Fruit fly (Drosophila melanogaster): ENCODE results near the gene Grx1.
A peak's percentile ranks its signal among the peaks of the same experiment; 100 is the strongest.

Grx1 gene

DNA sequence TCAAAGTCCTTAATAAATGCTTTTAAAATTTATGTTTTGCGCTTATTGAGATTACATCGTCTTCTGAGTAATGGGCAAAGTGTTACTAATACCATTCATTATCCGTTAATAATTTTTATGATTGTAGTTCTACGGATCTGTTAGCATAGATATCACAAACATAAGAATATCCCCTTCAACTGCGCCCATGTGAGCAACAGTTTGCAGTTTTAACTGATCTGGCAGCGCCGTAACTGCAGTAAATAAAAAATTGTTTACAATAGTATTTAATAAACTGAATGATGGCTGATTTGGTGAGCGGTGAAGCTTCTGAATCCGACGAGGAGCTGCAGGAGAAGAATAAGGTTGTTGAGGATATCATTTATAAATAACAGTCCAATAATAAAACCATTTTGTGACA lies 997 bp downstream of the Grx1 start, which contains the start of gene Blos3 (continued):
- TF ChIP-seq sima (GFP tag; optimal IDR thresholded peaks at IDR 0.05) (peak; percentile 11), NC2β (GFP tag; optimal IDR thresholded peaks at IDR 0.05) (peak; percentile 68), fd102C (GFP tag; optimal IDR thresholded peaks at IDR 0.05) (no peak), D19B (GFP tag; optimal IDR thresholded peaks at IDR 0.05) (no peak), CG8089 (GFP tag; optimal IDR thresholded peaks at IDR 0.05) (peak; percentile 30), MBD-R2 (GFP tag; IDR thresholded peaks at IDR 0.05) (peak; percentile 61), CG2202 (tag; optimal IDR thresholded peaks at IDR 0.05) (peak; percentile 8), CG12236 (GFP tag; optimal IDR thresholded peaks at IDR 0.05) (no peak), Sry-β (GFP tag; optimal IDR thresholded peaks at IDR 0.05) (no peak), Aef1 (GFP tag; IDR thresholded peaks at IDR 0.05) (peak; percentile 20; the same call in 1 of the 3 replicates), Dip3 (GFP tag; optimal IDR thresholded peaks at IDR 0.05) (peak; percentile 11), Asciz (GFP tag; optimal IDR thresholded peaks at IDR 0.05) (peak; percentile 15), sens-2 (GFP tag; IDR thresholded peaks at IDR 0.05) (no peak), CG7271 (tag; optimal IDR thresholded peaks at IDR 0.05) (no peak), MESR4 (GFP tag; optimal IDR thresholded peaks at IDR 0.05) (peak; percentile 52), crp (GFP tag; optimal IDR thresholded peaks at IDR 0.05) (peak in 1 of 2 experiments; percentile 35), kni (GFP tag; optimal IDR thresholded peaks at IDR 0.05) (no peak), cato (GFP tag; optimal IDR thresholded peaks at IDR 0.05; ENCODE audit: borderline replicate concordance) (peak; percentile 2), CG9932 (GFP tag; IDR thresholded peaks at IDR 0.05) (0 out of 2 replicates have a peak, but pooled peaks have one; percentile 41), ERR (GFP tag; optimal IDR thresholded peaks at IDR 0.05) (no peak), CG14710 (tag; optimal IDR thresholded peaks at IDR 0.05) (peak; percentile 34), CG15601 (tag; optimal IDR thresholded peaks at IDR 0.05) (peak; percentile 6), CG12659 (GFP tag; optimal IDR thresholded peaks at IDR 0.05) (peak; percentile 32), en (GFP tag; optimal IDR thresholded peaks at IDR 0.05) (no peak), hth (optimal IDR thresholded peaks at IDR 0.05) (no peak), Dad (GFP tag; optimal IDR thresholded peaks at IDR 0.05) (peak; percentile 15), hkb (optimal IDR thresholded peaks at IDR 0.05) (no peak), hkb (GFP tag; IDR thresholded peaks at IDR 0.05) (0 out of 2 replicates have a peak, but pooled peaks have one; percentile 34), Nf-YA (GFP tag; IDR thresholded peaks at IDR 0.05) (no peak), vvl (GFP tag; IDR thresholded peaks at IDR 0.05) (peak; percentile 41; the same call in 1 of the 2 replicates), CG12219 (GFP tag; optimal IDR thresholded peaks at IDR 0.05) (peak; percentile 9), eyg (GFP tag; optimal IDR thresholded peaks at IDR 0.05) (peak; percentile 21), Nf-YB (GFP tag; optimal IDR thresholded peaks at IDR 0.05) (no peak), fd96Cb (tag; optimal IDR thresholded peaks at IDR 0.05) (peak; percentile 36), CG11723 (GFP tag; optimal IDR thresholded peaks at IDR 0.05) (peak; percentile 20), Drgx (GFP tag; IDR thresholded peaks at IDR 0.05) (peak; percentile 27; the same call in 1 of the 2 replicates), CG9609 (GFP tag; optimal IDR thresholded peaks at IDR 0.05) (peak; percentile 27), CG14014 (GFP tag; IDR thresholded peaks at IDR 0.05) (0 out of 2 replicates have a peak, but pooled peaks have one; percentile 10), CG1792 (GFP tag; optimal IDR thresholded peaks at IDR 0.05) (peak; percentile 39), CG8281 (tag; optimal IDR thresholded peaks at IDR 0.05) (no peak), CG3847 (GFP tag; IDR thresholded peaks at IDR 0.05) (0 out of 2 replicates have a peak, but pooled peaks have one; percentile 6), danr (GFP tag; IDR thresholded peaks at IDR 0.05) (0 out of 2 replicates have a peak, but pooled peaks have one; percentile 6), CG4820 (GFP tag; optimal IDR thresholded peaks at IDR 0.05) (peak; percentile 35), HHEX (GFP tag; optimal IDR thresholded peaks at IDR 0.05) (peak; percentile 37), CG10565 (GFP tag; optimal IDR thresholded peaks at IDR 0.05) (no peak), ab (GFP tag; optimal IDR thresholded peaks at IDR 0.05) (no peak), CG16779 (GFP tag; IDR thresholded peaks at IDR 0.05) (no peak), CG11695 (GFP tag; IDR thresholded peaks at IDR 0.05) (peak; percentile 22; the same call in 1 of the 3 replicates), CG18011 (GFP tag; optimal IDR thresholded peaks at IDR 0.05) (no peak), CG14667 (GFP tag; IDR thresholded peaks at IDR 0.05) (peak; percentile 4; the same call in 1 of the 2 replicates), CG10267 (tag; optimal IDR thresholded peaks at IDR 0.05) (peak; percentile 36)
